Worm (Caenorhabditis elegans): ENCODE results near the gene C52G5.2.

C52G5.2 gene

DNA sequence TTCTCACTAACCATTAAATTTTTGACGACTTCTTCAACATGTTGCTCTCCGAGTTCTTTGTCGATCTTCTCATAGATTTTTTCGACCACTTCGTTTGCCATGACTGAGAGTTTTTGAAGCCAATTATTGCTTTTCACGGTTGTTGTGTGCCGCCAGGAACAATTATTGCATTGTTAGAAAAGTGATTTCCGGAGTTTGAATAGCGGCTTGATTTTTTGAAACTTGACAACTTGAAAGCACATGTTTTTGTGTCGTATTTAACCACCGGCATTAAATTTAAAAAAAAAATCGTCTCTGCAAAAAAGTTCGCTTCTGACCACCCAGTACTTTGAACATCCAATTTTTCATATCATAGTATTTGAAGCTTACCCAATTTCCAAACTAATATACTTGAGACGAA is 2.9 kb downstream of the C52G5.2 start, which contains the start of gene C52G5.3:
Gene C52G5.3, minus strand, starts transcription at position 101 of the 400 bp plus-strand sequence.
- TF ChIP-seq elt-3 (tag; optimal IDR thresholded peaks at IDR 0.05) (no peak), mab-5 (tag; optimal IDR thresholded peaks at IDR 0.05) (no peak), nhr-2 (tag; optimal IDR thresholded peaks at IDR 0.05) (no peak), sem-2 (GFP tag; optimal IDR thresholded peaks at IDR 0.05) (no peak), mep-1 (tag; optimal IDR thresholded peaks at IDR 0.05) (no peak), tbx-8 (GFP tag; optimal IDR thresholded peaks at IDR 0.05) (no peak), unc-62 (GFP tag; optimal IDR thresholded peaks at IDR 0.05) (no peak), lin-32 (GFP tag; optimal IDR thresholded peaks at IDR 0.05) (no peak), pha-4 (tag; optimal IDR thresholded peaks at IDR 0.05) (no peak), unc-39 (tag; optimal IDR thresholded peaks at IDR 0.05) (no peak), ceh-39 (tag; optimal IDR thresholded peaks at IDR 0.05) (no peak), ham-2 (GFP tag; optimal IDR thresholded peaks at IDR 0.05) (no peak)

ce11 chrX:12852575-12852974 is 9.5 kb downstream of the C52G5.2 start, which contains the start of gene chd-3:
Gene chd-3, minus strand, starts transcription at chrX:12852601.
- TF ChIP-seq ceh-39 (tag; optimal IDR thresholded peaks at IDR 0.05): no peak
- TF ChIP-seq ceh-43 (GFP tag; optimal IDR thresholded peaks at IDR 0.05): no peak
- no peak for TF ChIP-seq pha-4 (tag; optimal IDR thresholded peaks at IDR 0.05)
- no peak for TF ChIP-seq M03D4.4 (tag; optimal IDR thresholded peaks at IDR 0.05)
- TF ChIP-seq unc-120 (tag; optimal IDR thresholded peaks at IDR 0.05; ENCODE audit: poor library complexity, severe bottlenecking): no peak
- TF ChIP-seq lin-13 (tag; optimal IDR thresholded peaks at IDR 0.05): no peak
- no peak for TF ChIP-seq unc-62 (GFP tag; optimal IDR thresholded peaks at IDR 0.05)
- no peak for TF ChIP-seq elt-1 (tag; optimal IDR thresholded peaks at IDR 0.05; ENCODE audit: borderline replicate concordance, insufficient read depth)
- no peak for TF ChIP-seq mls-2 (tag; optimal IDR thresholded peaks at IDR 0.05)
- TF ChIP-seq lin-32 (GFP tag; optimal IDR thresholded peaks at IDR 0.05): no peak
- no peak for TF ChIP-seq snpc-4 (tag; optimal IDR thresholded peaks at IDR 0.05)
- TF ChIP-seq ceh-83 (GFP tag; optimal IDR thresholded peaks at IDR 0.05): no peak

- TF ChIP-seq nhr-2 (tag; optimal IDR thresholded peaks at IDR 0.05): no peak
- TF ChIP-seq unc-62 (GFP tag; optimal IDR thresholded peaks at IDR 0.05): no peak
- no peak for TF ChIP-seq ceh-43 (GFP tag; optimal IDR thresholded peaks at IDR 0.05)
- TF ChIP-seq lin-13 (tag; optimal IDR thresholded peaks at IDR 0.05): no peak
- no peak for TF ChIP-seq mep-1 (tag; optimal IDR thresholded peaks at IDR 0.05)
- no peak for TF ChIP-seq elt-1 (tag; optimal IDR thresholded peaks at IDR 0.05; ENCODE audit: borderline replicate concordance, insufficient read depth)
- TF ChIP-seq unc-120 (tag; optimal IDR thresholded peaks at IDR 0.05; ENCODE audit: poor library complexity, severe bottlenecking): no peak
- no peak for TF ChIP-seq unc-39 (tag; optimal IDR thresholded peaks at IDR 0.05)
- no peak for TF ChIP-seq nhr-12 (tag; optimal IDR thresholded peaks at IDR 0.05)
- no peak for TF ChIP-seq ceh-83 (GFP tag; optimal IDR thresholded peaks at IDR 0.05)
- TF ChIP-seq snpc-4 (tag; optimal IDR thresholded peaks at IDR 0.05): no peak
- TF ChIP-seq lin-32 (GFP tag; optimal IDR thresholded peaks at IDR 0.05): no peak
- TF ChIP-seq elt-3 (tag; optimal IDR thresholded peaks at IDR 0.05): no peak
- TF ChIP-seq zip-8 (tag; optimal IDR thresholded peaks at IDR 0.05): no peak
- TF ChIP-seq bed-3 (GFP tag; optimal IDR thresholded peaks at IDR 0.05): no peak
- no peak for TF ChIP-seq cnd-1 (tag; optimal IDR thresholded peaks at IDR 0.05)
- TF ChIP-seq nhr-76 (tag; optimal IDR thresholded peaks at IDR 0.05): no peak
- TF ChIP-seq pha-4 (tag; optimal IDR thresholded peaks at IDR 0.05): no peak
Measured at ce11 chrX:12853079-12853478, 10.0 kb downstream of the C52G5.2 start.

DNA sequence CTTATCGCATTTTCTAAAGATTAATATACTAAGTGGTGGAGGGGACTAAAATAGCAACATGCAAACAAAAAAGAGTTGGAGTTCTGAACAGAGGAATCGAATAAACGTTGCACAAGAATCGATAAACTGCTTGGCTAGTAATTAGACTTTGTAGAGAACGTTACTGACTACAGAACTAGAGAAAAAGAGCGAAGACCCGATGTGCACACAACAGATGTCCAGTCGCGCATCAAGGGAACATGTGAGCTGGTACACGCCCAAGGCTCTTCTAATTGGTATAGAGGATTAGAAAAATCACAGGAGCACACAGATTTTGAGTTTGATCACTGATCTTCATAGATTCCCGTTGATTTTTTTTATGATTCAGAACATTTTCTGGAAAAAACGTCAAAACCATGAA is 11.0 kb downstream of the C52G5.2 start:
- TF ChIP-seq sptf-1 (tag; optimal IDR thresholded peaks at IDR 0.05) (no peak), unc-120 (tag; optimal IDR thresholded peaks at IDR 0.05; ENCODE audit: poor library complexity, severe bottlenecking) (no peak), snpc-4 (tag; optimal IDR thresholded peaks at IDR 0.05) (no peak), nhr-237 (tag; optimal IDR thresholded peaks at IDR 0.05) (no peak), ceh-39 (tag; optimal IDR thresholded peaks at IDR 0.05) (peak; percentile 35), mep-1 (tag; optimal IDR thresholded peaks at IDR 0.05) (no peak), cnd-1 (tag; optimal IDR thresholded peaks at IDR 0.05) (no peak), zip-8 (tag; optimal IDR thresholded peaks at IDR 0.05) (no peak), elt-3 (tag; optimal IDR thresholded peaks at IDR 0.05) (no peak), lin-32 (GFP tag; optimal IDR thresholded peaks at IDR 0.05) (peak; percentile 64), hlh-1 (tag; optimal IDR thresholded peaks at IDR 0.05) (peak; percentile 9), lin-13 (tag; optimal IDR thresholded peaks at IDR 0.05) (no peak), ces-1 (GFP tag; optimal IDR thresholded peaks at IDR 0.05) (peak; percentile 66), mls-2 (tag; optimal IDR thresholded peaks at IDR 0.05) (no peak), blmp-1 (tag; optimal IDR thresholded peaks at IDR 0.05) (no peak), ceh-43 (GFP tag; optimal IDR thresholded peaks at IDR 0.05) (no peak)

DNA sequence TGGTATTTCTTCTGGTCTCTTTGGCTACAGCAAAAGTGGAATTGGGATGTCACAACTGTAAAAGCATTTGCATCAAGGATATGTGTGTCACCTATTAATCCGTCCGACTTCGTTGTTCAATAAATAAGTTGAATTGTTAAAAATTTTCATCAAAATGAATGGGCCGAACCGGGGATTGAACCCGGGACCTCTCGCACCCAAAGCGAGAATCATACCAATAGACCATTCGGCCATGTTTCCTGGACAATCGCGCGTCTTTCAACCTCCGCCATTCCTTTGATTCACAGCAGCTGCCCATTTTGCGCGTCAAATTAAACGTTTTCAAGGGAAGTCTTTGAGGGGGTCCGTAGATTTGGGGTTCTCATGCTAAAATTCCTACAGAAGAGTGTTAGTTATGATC is 11.6 kb downstream of the C52G5.2 start:
- TF ChIP-seq drap-1 (GFP tag; optimal IDR thresholded peaks at IDR 0.05) (no peak), hlh-1 (tag; optimal IDR thresholded peaks at IDR 0.05) (no peak), sptf-1 (tag; optimal IDR thresholded peaks at IDR 0.05) (no peak), unc-62 (GFP tag; optimal IDR thresholded peaks at IDR 0.05) (no peak), elt-1 (tag; optimal IDR thresholded peaks at IDR 0.05; ENCODE audit: borderline replicate concordance, insufficient read depth) (no peak), unc-120 (tag; optimal IDR thresholded peaks at IDR 0.05; ENCODE audit: poor library complexity, severe bottlenecking) (no peak), zip-8 (tag; optimal IDR thresholded peaks at IDR 0.05) (no peak), nhr-12 (tag; optimal IDR thresholded peaks at IDR 0.05) (no peak), tbx-8 (GFP tag; optimal IDR thresholded peaks at IDR 0.05) (no peak), mep-1 (tag; optimal IDR thresholded peaks at IDR 0.05) (no peak), ceh-43 (GFP tag; optimal IDR thresholded peaks at IDR 0.05) (no peak), ceh-83 (GFP tag; optimal IDR thresholded peaks at IDR 0.05) (no peak)

All from whole organism, mixed stage, embryonic.